Fruit fly (Drosophila melanogaster) whole organism, prepupa: Measurements from ENCODE around the gene Polr3A.

Experiments
- Blimp-1 ChIP-seq: fragments of 200-800 bp; sonication (Bioruptor generic); optimal IDR thresholded peaks from 3 replicates; lab custom pipeline; 2017; ENCODE audit warnings: missing biosample characterization, missing genetic modification characterization, mild to moderate bottlenecking, moderate library complexity, missing genetic modification reagents
- CG10631 ChIP-seq: fragments of 200-800 bp; sonication (Bioruptor generic); optimal IDR thresholded peaks from 2 replicates; lab custom pipeline; 2016; ENCODE audit warnings: missing biosample characterization, missing genetic modification characterization
- CG15336 ChIP-seq: fragments of 200-800 bp; sonication (Bioruptor generic); IDR thresholded peaks from 2 replicates; pipeline ENCODE4 v1.3.6; 2022; ENCODE audit warnings: missing biosample characterization, missing genetic modification characterization
- CG1621 ChIP-seq: fragments of 200-800 bp; sonication (Bioruptor generic); optimal IDR thresholded peaks from 3 replicates; lab custom pipeline; 2018; ENCODE audit warnings: missing biosample characterization, mild to moderate bottlenecking, missing genetic modification characterization
- CG16779 ChIP-seq: fragments of 200-800 bp; sonication (Bioruptor generic); optimal IDR thresholded peaks from 3 replicates; lab custom pipeline; 2017; ENCODE audit warnings: missing biosample characterization, mild to moderate bottlenecking, missing genetic modification characterization
- CG31627 ChIP-seq: fragments of 200-800 bp; sonication (Bioruptor generic); optimal IDR thresholded peaks from 3 replicates; lab custom pipeline; 2016; ENCODE audit warnings: missing biosample characterization, missing genetic modification characterization
- CG32006 ChIP-seq: fragments of 200-800 bp; sonication (Bioruptor generic); optimal IDR thresholded peaks from 3 replicates; lab custom pipeline; 2017; ENCODE audit warnings: missing biosample characterization, mild to moderate bottlenecking, missing genetic modification characterization
- CG34406 ChIP-seq: fragments of 200-800 bp; sonication (Bioruptor generic); optimal IDR thresholded peaks from 3 replicates; lab custom pipeline; 2016; ENCODE audit warnings: missing biosample characterization, missing genetic modification characterization
- CG3919 ChIP-seq: fragments of 200-800 bp; sonication (Bioruptor generic); optimal IDR thresholded peaks from 3 replicates; lab custom pipeline; 2016; ENCODE audit warnings: missing biosample characterization, missing genetic modification characterization
- CG6163 ChIP-seq: fragments of 200-800 bp; sonication (Bioruptor generic); IDR thresholded peaks from 3 replicates; pipeline ENCODE4 v1.3.6; 2022; ENCODE audit warnings: missing biosample characterization, missing genetic modification characterization
- CG6276 ChIP-seq: fragments of 200-800 bp; sonication (Bioruptor generic); optimal IDR thresholded peaks from 2 replicates; lab custom pipeline; 2017; ENCODE audit warnings: missing biosample characterization, mild to moderate bottlenecking, missing genetic modification characterization
- CG6792 ChIP-seq: fragments of 200-800 bp; sonication (Bioruptor generic); optimal IDR thresholded peaks from 3 replicates; lab custom pipeline; 2016; ENCODE audit warnings: missing biosample characterization, missing genetic modification characterization
- CG6808 ChIP-seq: fragments of 200-800 bp; sonication (Bioruptor generic); optimal IDR thresholded peaks from 3 replicates; lab custom pipeline; 2017; ENCODE audit warnings: missing biosample characterization, missing genetic modification characterization, mild to moderate bottlenecking, moderate library complexity, missing genetic modification reagents
- CG6854 ChIP-seq: fragments of 200-800 bp; sonication (Bioruptor generic); optimal IDR thresholded peaks from 2 replicates; lab custom pipeline; 2017; ENCODE audit warnings: missing biosample characterization, mild to moderate bottlenecking, missing genetic modification characterization
- CG7368 ChIP-seq: fragments of 200-800 bp; sonication (Bioruptor generic); optimal IDR thresholded peaks from 3 replicates; lab custom pipeline; 2016; ENCODE audit warnings: missing biosample characterization, missing genetic modification characterization
- CG8119 ChIP-seq: fragments of 200-800 bp; sonication (Bioruptor generic); IDR thresholded peaks from 3 replicates; pipeline ENCODE4 v1.3.6; 2022; ENCODE audit warnings: missing biosample characterization, missing genetic modification characterization
- Eip78C ChIP-seq: fragments of 200-800 bp; sonication (Bioruptor generic); peaks from one replicate; lab custom pipeline; 2016; ENCODE audit warnings: missing biosample characterization, missing genetic modification characterization
- Ets21C ChIP-seq: fragments of 200-800 bp; sonication (Bioruptor generic); optimal IDR thresholded peaks from 3 replicates; lab custom pipeline; 2016; ENCODE audit warnings: missing biosample characterization, missing genetic modification characterization
- Ets96B ChIP-seq: fragments of 200-800 bp; optimal IDR thresholded peaks from 2 replicates; lab custom pipeline; 2019; ENCODE audit warnings: missing biosample characterization, mild to moderate bottlenecking, missing genetic modification characterization, moderate library complexity
- Hr38 ChIP-seq: sonication (Bioruptor generic); optimal IDR thresholded peaks from 2 replicates; lab custom pipeline; 2016; ENCODE audit warnings: missing biosample characterization, missing genetic modification characterization
- Lpt ChIP-seq: fragments of 200-800 bp; sonication (Bioruptor generic); optimal IDR thresholded peaks from 3 replicates; lab custom pipeline; 2016; ENCODE audit warnings: missing biosample characterization, missing genetic modification characterization
- Smox ChIP-seq: fragments of 200-800 bp; sonication (Bioruptor generic); optimal IDR thresholded peaks from 3 replicates; lab custom pipeline; 2016; ENCODE audit warnings: missing biosample characterization, missing genetic modification characterization
- Sox102F ChIP-seq: fragments of 200-800 bp; sonication (Bioruptor generic); optimal IDR thresholded peaks from 2 replicates; lab custom pipeline; 2016; ENCODE audit warnings: missing biosample characterization, mild to moderate bottlenecking, missing genetic modification characterization
- Sox15 ChIP-seq: fragments of 200-800 bp; sonication (Bioruptor generic); optimal IDR thresholded peaks from 3 replicates; lab custom pipeline; 2016; ENCODE audit warnings: missing biosample characterization, missing genetic modification characterization
- achi ChIP-seq: fragments of 200-800 bp; sonication (Bioruptor generic); optimal IDR thresholded peaks from 3 replicates; lab custom pipeline; 2016; ENCODE audit warnings: missing biosample characterization, missing genetic modification characterization
- acj6 ChIP-seq: fragments of 200-800 bp; sonication (Bioruptor generic); optimal IDR thresholded peaks from 3 replicates; lab custom pipeline; 2016; ENCODE audit warnings: missing biosample characterization, missing genetic modification characterization
- dsx ChIP-seq: fragments of 200-800 bp; optimal IDR thresholded peaks from 3 replicates; lab custom pipeline; 2019; ENCODE audit warnings: missing biosample characterization, mild to moderate bottlenecking, missing genetic modification characterization, moderate library complexity; ENCODE audit not compliant: poor library complexity, severe bottlenecking
- eg ChIP-seq: fragments of 200-800 bp; sonication (Bioruptor generic); IDR thresholded peaks from 3 replicates; pipeline ENCODE4 v1.3.6; 2022; ENCODE audit warnings: missing biosample characterization, missing genetic modification characterization
- fd59A ChIP-seq: fragments of 200-800 bp; sonication (Bioruptor generic); optimal IDR thresholded peaks from 2 replicates; lab custom pipeline; 2017; ENCODE audit warnings: missing biosample characterization, mild to moderate bottlenecking, missing genetic modification characterization, missing genetic modification reagents
- fd85E ChIP-seq: fragments of 200-800 bp; sonication (Bioruptor generic); optimal IDR thresholded peaks from 3 replicates; lab custom pipeline; 2016; ENCODE audit warnings: missing biosample characterization, missing genetic modification characterization
- fkh ChIP-seq: fragments of 200-800 bp; sonication (Bioruptor generic); optimal IDR thresholded peaks from 3 replicates; lab custom pipeline; 2017; ENCODE audit warnings: missing biosample characterization, mild to moderate bottlenecking, missing genetic modification characterization, moderate library complexity
- spab ChIP-seq: fragments of 200-800 bp; sonication (Bioruptor generic); optimal IDR thresholded peaks from 2 replicates; lab custom pipeline; 2017; ENCODE audit warnings: missing biosample characterization, mild to moderate bottlenecking, missing genetic modification characterization, missing genetic modification reagents
- svp ChIP-seq: fragments of 200-800 bp; sonication (Bioruptor generic); peaks from one replicate; lab custom pipeline; 2016; ENCODE audit warnings: missing biosample characterization, missing genetic modification characterization
- topi ChIP-seq: fragments of 200-800 bp; sonication (Bioruptor generic); optimal IDR thresholded peaks from 3 replicates; lab custom pipeline; 2016; ENCODE audit warnings: missing biosample characterization, missing genetic modification characterization

Polr3A gene

DNA sequence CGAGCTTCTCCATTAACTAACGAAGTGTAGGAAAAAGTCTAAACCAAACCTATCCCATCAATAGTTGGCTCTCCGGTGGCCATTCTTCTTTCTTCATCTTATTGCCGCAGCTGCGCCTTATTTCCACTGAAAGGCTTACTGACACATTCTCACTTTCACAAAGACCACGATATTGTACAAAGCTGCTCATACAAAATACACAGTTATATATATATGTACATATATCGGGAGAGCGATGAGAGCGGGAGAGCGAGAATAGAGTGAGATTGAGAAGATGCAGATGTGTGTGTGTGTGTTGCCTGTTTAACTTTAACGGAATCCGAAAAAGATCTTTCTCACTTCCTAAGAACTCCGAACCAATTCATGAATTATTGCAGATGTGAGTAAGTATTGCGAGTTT, 50.5 kb downstream of the Polr3A start:
- TF ChIP-seq Blimp-1 (GFP tag; lab: Kevin White, UChicago) (no peak), svp (GFP tag; lab: Kevin White, UChicago) (no peak), dsx (GFP tag; lab: Kevin White, UChicago) (peak; percentile 3), CG3919 (GFP tag; lab: Kevin White, UChicago) (no peak), CG31627 (GFP tag; lab: Kevin White, UChicago) (no peak), CG6854 (GFP tag; lab: Kevin White, UChicago) (peak; percentile 25), Sox102F (GFP tag; lab: Kevin White, UChicago) (peak; percentile 8), fkh (GFP tag; lab: Kevin White, UChicago) (peak; percentile 16), Ets96B (tag; lab: Kevin White, UChicago) (no peak), CG1621 (tag; lab: Kevin White, UChicago) (peak; percentile 61)

dm6 chrX:15814485-15814884, 51.7 kb downstream of the Polr3A start:
- TF ChIP-seq CG6163 (GFP tag; lab: Robert Waterston, UW), result no peak

DNA sequence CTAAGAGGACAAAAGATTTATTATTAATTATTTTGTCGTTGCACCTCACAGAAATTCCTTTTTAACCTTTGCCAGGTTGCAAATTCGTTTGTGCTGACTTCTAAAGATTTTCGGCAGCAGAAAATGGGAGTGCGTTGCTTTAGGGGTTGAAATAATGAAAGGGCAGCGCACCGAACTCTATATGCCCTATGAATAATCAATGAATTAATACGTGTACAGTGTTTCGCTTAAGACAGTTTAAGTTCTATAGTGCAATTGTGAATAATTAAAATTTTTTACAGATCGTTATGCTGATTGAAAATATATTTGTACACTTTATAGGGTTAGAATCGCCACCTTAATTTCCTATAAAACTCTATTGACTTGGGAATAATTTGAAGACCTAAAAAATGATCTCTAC, 53.4 kb downstream of the Polr3A start:
- TF ChIP-seq Eip78C (GFP tag; lab: Kevin White, UChicago) (peak; percentile 19), CG7368 (GFP tag; lab: Kevin White, UChicago) (no peak)

DNA sequence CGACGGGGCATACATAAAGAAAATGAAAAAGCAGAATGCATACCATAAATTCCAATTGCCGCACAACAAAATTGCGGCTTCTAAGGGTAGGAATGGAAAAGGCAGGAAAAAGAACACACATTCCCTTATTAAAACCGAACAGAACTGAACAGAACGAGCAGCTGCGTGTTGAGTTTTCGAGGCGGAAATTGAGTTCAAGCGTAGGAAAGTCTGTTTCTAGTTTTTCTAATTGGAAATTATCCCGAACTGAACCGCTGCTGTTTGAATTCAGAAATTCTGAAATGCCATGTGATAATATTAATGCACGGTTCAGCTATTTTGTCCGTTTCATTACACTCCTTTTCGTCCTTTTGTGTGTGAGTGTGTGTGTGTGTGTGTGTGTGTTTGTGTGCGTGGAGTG, 54.1 kb downstream of the Polr3A start:
- TF ChIP-seq CG16779 (tag; lab: Kevin White, UChicago) (no peak), eg (GFP tag; lab: Robert Waterston, UW) (no peak), CG3919 (GFP tag; lab: Kevin White, UChicago) (no peak), CG1621 (tag; lab: Kevin White, UChicago) (no peak), Ets21C (GFP tag; lab: Kevin White, UChicago) (no peak), CG32006 (GFP tag; lab: Kevin White, UChicago) (no peak), CG8119 (GFP tag; lab: Robert Waterston, UW) (no peak), topi (no peak), fd85E (no peak), fd59A (GFP tag; lab: Kevin White, UChicago) (no peak), CG6792 (no peak), CG15336 (no peak), achi (no peak), CG7368 (GFP tag; lab: Kevin White, UChicago) (no peak), Blimp-1 (GFP tag; lab: Kevin White, UChicago) (no peak), spab (no peak), Sox15 (GFP tag; lab: Kevin White, UChicago) (no peak), CG31627 (GFP tag; lab: Kevin White, UChicago) (no peak), CG6808 (GFP tag; lab: Kevin White, UChicago) (no peak), CG6276 (no peak)

dm6 chrX:15817823-15818222, 55.1 kb downstream of the Polr3A start:
- no peak for TF ChIP-seq CG7368 (GFP tag; lab: Kevin White, UChicago)
- TF ChIP-seq CG10631 (GFP tag; lab: Kevin White, UChicago), result no peak
- TF ChIP-seq Smox (GFP tag; lab: Kevin White, UChicago), result no peak
- TF ChIP-seq acj6 (GFP tag; lab: Kevin White, UChicago), result no peak
- no peak for TF ChIP-seq Lpt (GFP tag; lab: Kevin White, UChicago)
- no peak for TF ChIP-seq CG34406 (GFP tag; lab: Kevin White, UChicago)
- no peak for TF ChIP-seq Hr38 (GFP tag; lab: Kevin White, UChicago)
